Worm (Caenorhabditis elegans): ENCODE measurements around the gene srd-51.

Gene srd-51

ce11 chrX:13442446-13442845 is 42.3 kb downstream of the srd-51 start (continued):
- TF ChIP-seq let-607 (tag; optimal IDR thresholded peaks at IDR 0.05) = no peak
- no peak for TF ChIP-seq F57C9.4 (tag; optimal IDR thresholded peaks at IDR 0.05)
- TF ChIP-seq Y79H2A.3 (GFP tag; conservative IDR thresholded peaks at IDR 0.05) = no peak
- TF ChIP-seq somi-1 (GFP tag; optimal IDR thresholded peaks at IDR 0.05) = no peak
- TF ChIP-seq hmg-1.2 (GFP tag; IDR thresholded peaks at IDR 0.05) = peak; percentile 78
- no peak for TF ChIP-seq B0035.1 (tag; optimal IDR thresholded peaks at IDR 0.05)
- peak; percentile 79 for TF ChIP-seq die-1 (tag; optimal IDR thresholded peaks at IDR 0.05)
- TF ChIP-seq C06A6.2 (GFP tag; conservative IDR thresholded peaks at IDR 0.05) = 0 out of 2 replicates have a peak, but pooled peaks have one; percentile 34
- peak; percentile 60 for TF ChIP-seq nhr-90 (tag; optimal IDR thresholded peaks at IDR 0.05)
- no peak for TF ChIP-seq tbx-9 (tag; optimal IDR thresholded peaks at IDR 0.05; ENCODE audit: borderline replicate concordance)
- TF ChIP-seq nhr-80 (tag; optimal IDR thresholded peaks at IDR 0.05) = peak; percentile 41
- TF ChIP-seq K12H6.12 (tag; optimal IDR thresholded peaks at IDR 0.05) = no peak
- peak; percentile 68 for TF ChIP-seq rcor-1 (GFP tag; IDR thresholded peaks at IDR 0.05)
- TF ChIP-seq F23B12.7 (tag; optimal IDR thresholded peaks at IDR 0.05; ENCODE audit: insufficient read depth) = peak; percentile 60
- TF ChIP-seq ZK185.1 (tag; optimal IDR thresholded peaks at IDR 0.05; ENCODE audit: poor library complexity, severe bottlenecking) = peak; percentile 61
- TF ChIP-seq athp-1 (tag; optimal IDR thresholded peaks at IDR 0.05) = no peak
- no peak for TF ChIP-seq nfya-1 (tag; optimal IDR thresholded peaks at IDR 0.05; ENCODE audit: borderline replicate concordance, insufficient read depth)
- TF ChIP-seq C17E4.6 (GFP tag; IDR thresholded peaks at IDR 0.05) = no peak
- no peak for TF ChIP-seq hrde-1 (tag; optimal IDR thresholded peaks at IDR 0.05; ENCODE audit: borderline replicate concordance)
- no peak for TF ChIP-seq unc-62 (GFP tag; optimal IDR thresholded peaks at IDR 0.05)
- TF ChIP-seq ama-1 (optimal IDR thresholded peaks at IDR 0.05) = no peak
- TF ChIP-seq ama-1 (GFP tag; optimal IDR thresholded peaks at IDR 0.05) = no peak
- no peak for TF ChIP-seq hlh-12 (tag; optimal IDR thresholded peaks at IDR 0.05)
- TF ChIP-seq mes-4 (tag; optimal IDR thresholded peaks at IDR 0.05) = no peak
- TF ChIP-seq cebp-1 (GFP tag; IDR thresholded peaks at IDR 0.05) = 0 out of 2 replicates have a peak, but pooled peaks have one; percentile 9
- no peak for TF ChIP-seq cebp-1 (tag; optimal IDR thresholded peaks at IDR 0.05)
- no peak for TF ChIP-seq ceh-40 (GFP tag; IDR thresholded peaks at IDR 0.05)
- peak in 1 of 3 experiments; percentile 42 for TF ChIP-seq lin-35 (GFP tag; optimal IDR thresholded peaks at IDR 0.05)
- no peak for TF ChIP-seq nhr-120 (GFP tag; IDR thresholded peaks at IDR 0.05)
- TF ChIP-seq B0019.2 (GFP tag; conservative IDR thresholded peaks at IDR 0.05) = no peak
- TF ChIP-seq xnd-1 (tag; optimal IDR thresholded peaks at IDR 0.05) = no peak
- peak; percentile 57 for TF ChIP-seq ceh-27 (GFP tag; optimal IDR thresholded peaks at IDR 0.05)
- peak; percentile 90 for TF ChIP-seq dox-1 (GFP tag; IDR thresholded peaks at IDR 0.05)
- TF ChIP-seq dpl-1 (GFP tag; optimal IDR thresholded peaks at IDR 0.05) = no peak
- peak; percentile 32 for TF ChIP-seq nhr-179 (tag; optimal IDR thresholded peaks at IDR 0.05)
- TF ChIP-seq hsf-1 (GFP tag; IDR thresholded peaks at IDR 0.05) = no peak
- TF ChIP-seq rpc-1 (optimal IDR thresholded peaks at IDR 0.05) = peak; percentile 62
- TF ChIP-seq rpc-1 (tag; optimal IDR thresholded peaks at IDR 0.05) = peak; percentile 79
- TF ChIP-seq attf-3 (GFP tag; conservative IDR thresholded peaks at IDR 0.05) = peak; percentile 48
- no peak for TF ChIP-seq fkh-3 (tag; optimal IDR thresholded peaks at IDR 0.05)
- no peak for TF ChIP-seq bed-1 (GFP tag; IDR thresholded peaks at IDR 0.05)
- no peak for TF ChIP-seq F39B2.1 (GFP tag; IDR thresholded peaks at IDR 0.05)
- TF ChIP-seq madf-10 (tag; optimal IDR thresholded peaks at IDR 0.05) = peak; percentile 43
- peak; percentile 54; the same call in 1 of the 2 replicates for TF ChIP-seq egl-44 (GFP tag; IDR thresholded peaks at IDR 0.05)
- no peak for TF ChIP-seq aptf-3 (GFP tag; IDR thresholded peaks at IDR 0.05)
- TF ChIP-seq ceh-91 (GFP tag; IDR thresholded peaks at IDR 0.05) = no peak
- peak; percentile 84 for TF ChIP-seq pbrm-1 (GFP tag; IDR thresholded peaks at IDR 0.05)
- TF ChIP-seq ztf-26 (tag; optimal IDR thresholded peaks at IDR 0.05) = no peak
- no peak for TF ChIP-seq madf-8 (GFP tag; conservative IDR thresholded peaks at IDR 0.05)
- no peak for TF ChIP-seq sdz-38 (tag; optimal IDR thresholded peaks at IDR 0.05)

All from whole organism, young adult.